Worm (Caenorhabditis elegans) whole organism, L1 larva: ENCODE measurements around the gene brd-1.

Source experiments
- ama-1 ChIP-seq: fragments of 150-350 bp; optimal IDR thresholded peaks from 2 replicates; lab custom pipeline; 2014
- egl-27 ChIP-seq, 2 experiments: fragments of 150-350 bp in 1 of 2; sonication (generic microtip); optimal IDR thresholded peaks; 3 replicates each; lab custom pipeline; 2017 to 2018; ENCODE audit warnings: missing biosample characterization in 2 of 2, missing genetic modification characterization in 2 of 2, missing genetic modification reagents in 2 of 2
- lir-3 ChIP-seq: sonication (generic microtip); optimal IDR thresholded peaks from 2 replicates; lab custom pipeline; 2016; ENCODE audit warnings: mild to moderate bottlenecking, missing genetic modification characterization, moderate library complexity, missing compliant biosample characterization; ENCODE audit not compliant: poor library complexity
- lsy-2 ChIP-seq, 2 experiments: fragments of 150-350 bp; optimal IDR thresholded peaks; 2 replicates each; lab custom pipeline; 2014; ENCODE audit warnings: missing biosample characterization in 2 of 2, missing genetic modification characterization in 2 of 2
- nhr-28 ChIP-seq: fragments of 150-350 bp; optimal IDR thresholded peaks from 2 replicates; lab custom pipeline; 2014; ENCODE audit warnings: missing biosample characterization, missing genetic modification characterization
- nhr-77 ChIP-seq: fragments of 150-350 bp; optimal IDR thresholded peaks from 2 replicates; lab custom pipeline; 2014; ENCODE audit warnings: missing biosample characterization, missing genetic modification characterization
- pag-3 ChIP-seq: sonication (generic microtip); optimal IDR thresholded peaks from 2 replicates; lab custom pipeline; 2017; ENCODE audit warnings: missing genetic modification characterization, mild to moderate bottlenecking, missing compliant biosample characterization, antibody characterized with exemption, borderline replicate concordance; ENCODE audit not compliant: insufficient read depth
- rnt-1 ChIP-seq: sonication (generic microtip); optimal IDR thresholded peaks from 2 replicates; lab custom pipeline; 2016; ENCODE audit warnings: mild to moderate bottlenecking, missing genetic modification characterization, moderate library complexity, missing compliant biosample characterization
- tbx-2 ChIP-seq: sonication (generic microtip); optimal IDR thresholded peaks from 2 replicates; lab custom pipeline; 2016; ENCODE audit warnings: missing genetic modification characterization, missing compliant biosample characterization
- zag-1 ChIP-seq: fragments of 150-350 bp; optimal IDR thresholded peaks from 2 replicates; lab custom pipeline; 2014; ENCODE audit warnings: missing biosample characterization, missing genetic modification characterization
- ztf-11 ChIP-seq, 2 experiments: sonication (generic microtip); optimal IDR thresholded peaks; 2 replicates each; lab custom pipeline; 2016 to 2017; ENCODE audit warnings: missing genetic modification characterization in 2 of 2, missing biosample characterization in 1 of 2, missing compliant biosample characterization in 1 of 2

- TF ChIP-seq ama-1 (lab: Kevin White, UChicago) (no peak), egl-27 (tag; optimal IDR thresholded peaks at IDR 0.05; lab: Kevin White, UChicago) (no peak), tbx-2 (tag; lab: Kevin White, UChicago) (no peak), pag-3 (no peak), zag-1 (tag; lab: Kevin White, UChicago) (no peak), rnt-1 (no peak), ztf-11 (tag; optimal IDR thresholded peaks at IDR 0.05; lab: Kevin White, UChicago) (no peak), nhr-77 (tag; lab: Kevin White, UChicago) (no peak), lsy-2 (tag; optimal IDR thresholded peaks at IDR 0.05; lab: Kevin White, UChicago) (no peak), lir-3 (tag; lab: Kevin White, UChicago) (no peak), nhr-28 (tag; lab: Kevin White, UChicago) (no peak)
Observed at ce11 chrIII:6912381-6912780, 23.1 kb upstream of the brd-1 start, which contains the start of gene pdf-1.
